Fruit fly (Drosophila melanogaster) S2 (cell line): ENCODE results near the gene CG3349.

ENCODE experiments used
- CG8478 ChIP-seq: fragments of >200 bp; optimal IDR thresholded peaks from 2 replicates; lab custom pipeline; 2018
- CTCF ChIP-seq, 2 experiments: fragments of >200 bp; optimal IDR thresholded peaks; 2 replicates each; lab custom pipeline; 2018

dm6 chr3L:15013957-15014692 lies 34.7 kb downstream of the CG3349 start, which contains the start of gene Reck:
- peak in 1 of 2 experiments; percentile 73 for TF ChIP-seq CTCF (optimal IDR thresholded peaks at IDR 0.05; lab: Kevin White, UChicago)
- no peak for TF ChIP-seq CG8478 (lab: Kevin White, UChicago)
